Worm (Caenorhabditis elegans) whole organism, L1 larva: ENCODE measurements around the gene C50F4.9.
A peak's percentile ranks its signal among the peaks of the same experiment; 100 is the strongest.

ENCODE experiments used
- C04F5.9 ChIP-seq: sonication (generic microtip); optimal IDR thresholded peaks from 2 replicates; lab custom pipeline; 2016; ENCODE audit warnings: missing genetic modification characterization, missing compliant biosample characterization
- C16A3.4 ChIP-seq: fragments of 150-350 bp; optimal IDR thresholded peaks from 2 replicates; lab custom pipeline; 2014; ENCODE audit warnings: missing biosample characterization, missing genetic modification characterization
- C34B4.2 ChIP-seq: sonication (generic microtip); optimal IDR thresholded peaks from 2 replicates; lab custom pipeline; 2017; ENCODE audit warnings: mild to moderate bottlenecking, missing genetic modification characterization, missing compliant biosample characterization
- F16B12.6 ChIP-seq: fragments of 150-350 bp; optimal IDR thresholded peaks from 2 replicates; lab custom pipeline; 2014; ENCODE audit warnings: missing biosample characterization, missing genetic modification characterization
- Y116A8C.19 ChIP-seq: sonication (generic microtip); optimal IDR thresholded peaks from 2 replicates; lab custom pipeline; 2016; ENCODE audit warnings: missing compliant biosample characterization, missing genetic modification characterization, borderline replicate concordance
- aha-1 ChIP-seq: fragments of 150-350 bp; optimal IDR thresholded peaks from 2 replicates; lab custom pipeline; 2014; ENCODE audit warnings: missing biosample characterization, missing genetic modification characterization
- alr-1 ChIP-seq: fragments of 200-800 bp; sonication (Bioruptor generic); optimal IDR thresholded peaks from 2 replicates; lab custom pipeline; 2018; ENCODE audit warnings: borderline replicate concordance, mild to moderate bottlenecking, missing genetic modification characterization, missing compliant biosample characterization
- blmp-1 ChIP-seq: fragments of 150-350 bp; optimal IDR thresholded peaks from 2 replicates; lab custom pipeline; 2014; ENCODE audit warnings: missing biosample characterization, missing genetic modification characterization
- ceh-63 ChIP-seq: fragments of 200-800 bp; sonication (Bioruptor generic); optimal IDR thresholded peaks from 2 replicates; lab custom pipeline; 2018; ENCODE audit warnings: mild to moderate bottlenecking, missing genetic modification characterization, missing compliant biosample characterization
- ceh-82 ChIP-seq, 3 experiments: fragments of 150-350 bp in 1 of 3; sonication (generic microtip) in 2 of 3; optimal IDR thresholded peaks; 2 replicates each; lab custom pipeline; 2014 to 2017; ENCODE audit warnings: missing biosample characterization in 3 of 3, missing genetic modification characterization in 3 of 3
- ceh-90 ChIP-seq: sonication (generic microtip); optimal IDR thresholded peaks from 2 replicates; lab custom pipeline; 2016; ENCODE audit warnings: missing genetic modification characterization, missing compliant biosample characterization
- ces-1 ChIP-seq: fragments of 150-350 bp; optimal IDR thresholded peaks from 2 replicates; lab custom pipeline; 2014; ENCODE audit warnings: missing biosample characterization, missing genetic modification reagents, missing genetic modification characterization
- dpl-1 ChIP-seq, 3 experiments: fragments of 150-350 bp in 2 of 3; sonication (generic microtip) in 1 of 3; optimal IDR thresholded peaks; 2 replicates each; lab custom pipeline; 2014 to 2017; ENCODE audit warnings: missing biosample characterization in 3 of 3, missing genetic modification characterization in 3 of 3, missing genetic modification reagents in 3 of 3
- elt-3 ChIP-seq, 6 experiments: fragments of 150-350 bp in 1 of 6; sonication (generic microtip); optimal IDR thresholded peaks; 2 replicates each; lab custom pipeline; 2017 to 2018; ENCODE audit warnings: missing biosample characterization in 6 of 6, missing genetic modification characterization in 6 of 6, inconsistent platforms in 1 of 6
- fkh-10 ChIP-seq: sonication (generic microtip); optimal IDR thresholded peaks from 2 replicates; lab custom pipeline; 2017; ENCODE audit warnings: missing biosample characterization, missing genetic modification reagents, missing genetic modification characterization
- fkh-8 ChIP-seq: sonication (generic microtip); optimal IDR thresholded peaks from 2 replicates; lab custom pipeline; 2016; ENCODE audit warnings: mild to moderate bottlenecking, missing genetic modification characterization, missing compliant biosample characterization
- grh-1 ChIP-seq: fragments of 200-800 bp; sonication (Bioruptor generic); IDR thresholded peaks from 2 replicates; pipeline ENCODE4 v1.3.6; 2022; ENCODE audit warnings: missing genetic modification reagents, missing genetic modification characterization, missing compliant biosample characterization
- hlh-17 ChIP-seq: fragments of 200-800 bp; sonication (Bioruptor generic); optimal IDR thresholded peaks from 2 replicates; lab custom pipeline; 2018; ENCODE audit warnings: missing genetic modification characterization, mild to moderate bottlenecking, missing compliant biosample characterization, moderate library complexity, borderline replicate concordance
- hpl-2 ChIP-seq: fragments of 150-350 bp; optimal IDR thresholded peaks from 2 replicates; lab custom pipeline; 2014; ENCODE audit warnings: missing biosample characterization, missing genetic modification reagents, missing genetic modification characterization
- irx-1 ChIP-seq: sonication (generic microtip); optimal IDR thresholded peaks from 2 replicates; lab custom pipeline; 2016; ENCODE audit warnings: missing genetic modification characterization, missing compliant biosample characterization
- isw-1 ChIP-seq: fragments of 200-800 bp; sonication (Bioruptor generic); IDR thresholded peaks from 2 replicates; pipeline ENCODE4 v1.3.6; 2022; ENCODE audit warnings: missing genetic modification characterization, missing compliant biosample characterization
- jun-1 ChIP-seq: fragments of 150-350 bp; optimal IDR thresholded peaks from 2 replicates; lab custom pipeline; 2014; ENCODE audit warnings: missing biosample characterization, missing genetic modification reagents, missing genetic modification characterization
- lin-13 ChIP-seq: fragments of 150-350 bp; optimal IDR thresholded peaks from 2 replicates; lab custom pipeline; 2014; ENCODE audit warnings: missing biosample characterization, missing genetic modification reagents, missing genetic modification characterization
- mab-9 ChIP-seq: fragments of 200-800 bp; sonication (Bioruptor generic); IDR thresholded peaks from 2 replicates; pipeline ENCODE4 v1.3.6; 2022; ENCODE audit warnings: missing genetic modification reagents, missing genetic modification characterization, missing compliant biosample characterization
- mdl-1 ChIP-seq, 2 experiments: fragments of 150-350 bp; optimal IDR thresholded peaks; 2 replicates each; lab custom pipeline; 2014 to 2017; ENCODE audit warnings: missing biosample characterization in 2 of 2, missing genetic modification characterization in 2 of 2, inconsistent platforms in 1 of 2
- mep-1 ChIP-seq: fragments of 150-350 bp; optimal IDR thresholded peaks from 2 replicates; lab custom pipeline; 2014; ENCODE audit warnings: missing biosample characterization, missing genetic modification characterization
- nhr-20 ChIP-seq: sonication (generic microtip); optimal IDR thresholded peaks from 2 replicates; lab custom pipeline; 2016; ENCODE audit warnings: mild to moderate bottlenecking, missing genetic modification characterization, missing compliant biosample characterization
- nhr-28 ChIP-seq: fragments of 150-350 bp; optimal IDR thresholded peaks from 2 replicates; lab custom pipeline; 2014; ENCODE audit warnings: missing biosample characterization, missing genetic modification characterization
- nhr-47 ChIP-seq: sonication (generic microtip); optimal IDR thresholded peaks from 2 replicates; lab custom pipeline; 2016; ENCODE audit warnings: mild to moderate bottlenecking, missing genetic modification characterization, moderate library complexity, missing compliant biosample characterization
- nhr-71 ChIP-seq: sonication (generic microtip); optimal IDR thresholded peaks from 2 replicates; lab custom pipeline; 2016; ENCODE audit warnings: mild to moderate bottlenecking, missing genetic modification characterization, moderate library complexity, missing compliant biosample characterization
- nhr-76 ChIP-seq: sonication (generic microtip); optimal IDR thresholded peaks from 2 replicates; lab custom pipeline; 2017; ENCODE audit warnings: missing biosample characterization, missing genetic modification characterization
- nhr-77 ChIP-seq: fragments of 150-350 bp; optimal IDR thresholded peaks from 2 replicates; lab custom pipeline; 2014; ENCODE audit warnings: missing biosample characterization, missing genetic modification characterization
- nhr-84 ChIP-seq: sonication (generic microtip); optimal IDR thresholded peaks from 2 replicates; lab custom pipeline; 2017; ENCODE audit warnings: missing biosample characterization, missing genetic modification characterization
- nhr-85 ChIP-seq: sonication (generic microtip); peaks from one replicate; lab custom pipeline; 2016; ENCODE audit warnings: missing genetic modification characterization, inconsistent platforms, missing compliant biosample characterization
- nhr-90 ChIP-seq: sonication (generic microtip); optimal IDR thresholded peaks from 2 replicates; lab custom pipeline; 2016; ENCODE audit warnings: mild to moderate bottlenecking, missing genetic modification characterization, missing compliant biosample characterization; ENCODE audit not compliant: poor library complexity
- pax-3 ChIP-seq: fragments of 200-800 bp; sonication (Bioruptor generic); optimal IDR thresholded peaks from 2 replicates; lab custom pipeline; 2018; ENCODE audit warnings: mild to moderate bottlenecking, missing genetic modification characterization, moderate library complexity, missing compliant biosample characterization
- pqm-1 ChIP-seq: sonication (generic microtip); optimal IDR thresholded peaks from 3 replicates; lab custom pipeline; 2017; ENCODE audit warnings: missing biosample characterization, missing genetic modification characterization
- rnt-1 ChIP-seq: sonication (generic microtip); optimal IDR thresholded peaks from 2 replicates; lab custom pipeline; 2016; ENCODE audit warnings: mild to moderate bottlenecking, missing genetic modification characterization, moderate library complexity, missing compliant biosample characterization
- skn-1 ChIP-seq: fragments of 150-350 bp; optimal IDR thresholded peaks from 2 replicates; lab custom pipeline; 2014; ENCODE audit warnings: missing biosample characterization, missing genetic modification characterization
- snu-23 ChIP-seq: sonication (generic microtip); optimal IDR thresholded peaks from 2 replicates; lab custom pipeline; 2016; ENCODE audit warnings: missing genetic modification characterization, missing compliant biosample characterization
- sup-37 ChIP-seq: fragments of 200-800 bp; sonication (Bioruptor generic); optimal IDR thresholded peaks from 2 replicates; lab custom pipeline; 2018; ENCODE audit warnings: mild to moderate bottlenecking, missing genetic modification characterization, missing compliant biosample characterization
- tbx-2 ChIP-seq: sonication (generic microtip); optimal IDR thresholded peaks from 2 replicates; lab custom pipeline; 2016; ENCODE audit warnings: missing genetic modification characterization, missing compliant biosample characterization
- unc-130 ChIP-seq: fragments of 150-350 bp; optimal IDR thresholded peaks from 2 replicates; lab custom pipeline; 2017; ENCODE audit warnings: missing biosample characterization, missing genetic modification characterization, inconsistent platforms
- unc-30 ChIP-seq: sonication (generic microtip); optimal IDR thresholded peaks from 2 replicates; lab custom pipeline; 2017; ENCODE audit warnings: missing biosample characterization, missing genetic modification characterization
- unc-86 ChIP-seq: sonication (generic microtip); optimal IDR thresholded peaks from 2 replicates; lab custom pipeline; 2016; ENCODE audit warnings: missing genetic modification characterization, missing compliant biosample characterization
- unc-98 ChIP-seq: fragments of 200-800 bp; sonication (Bioruptor generic); IDR thresholded peaks from 2 replicates; pipeline ENCODE4 v1.3.6; 2022; ENCODE audit warnings: missing genetic modification characterization, missing compliant biosample characterization
- xbp-1 ChIP-seq: sonication (generic microtip); optimal IDR thresholded peaks from 2 replicates; lab custom pipeline; 2016; ENCODE audit warnings: missing genetic modification characterization, missing compliant biosample characterization
- zip-4 ChIP-seq: fragments of 200-800 bp; sonication (Bioruptor generic); optimal IDR thresholded peaks from 2 replicates; lab custom pipeline; 2018; ENCODE audit warnings: mild to moderate bottlenecking, missing genetic modification characterization, moderate library complexity, missing compliant biosample characterization
- ztf-11 ChIP-seq, 2 experiments: sonication (generic microtip); optimal IDR thresholded peaks; 2 replicates each; lab custom pipeline; 2016 to 2017; ENCODE audit warnings: missing genetic modification characterization in 2 of 2, missing biosample characterization in 1 of 2, missing compliant biosample characterization in 1 of 2
- ztf-4 ChIP-seq: fragments of 150-350 bp; optimal IDR thresholded peaks from 2 replicates; lab custom pipeline; 2014; ENCODE audit warnings: missing biosample characterization, missing genetic modification characterization

C50F4.9 gene

ce11 chrV:9549459-9549858 is 25.5 kb upstream of the C50F4.9 start, which contains the start of gene nstp-10 (continued):
- TF ChIP-seq ceh-63 (GFP tag; lab: Kevin White, UChicago) (no peak), hpl-2 (GFP tag; lab: Kevin White, UChicago) (no peak), lin-13 (GFP tag; lab: Kevin White, UChicago) (peak; percentile 16), ceh-90 (tag; lab: Kevin White, UChicago) (no peak), aha-1 (tag; lab: Kevin White, UChicago) (no peak), grh-1 (no peak), elt-3 (tag; optimal IDR thresholded peaks at IDR 0.05; lab: Kevin White, UChicago) (no peak), nhr-76 (no peak), mab-9 (no peak), nhr-90 (no peak), alr-1 (tag; lab: Kevin White, UChicago) (no peak), unc-30 (no peak), dpl-1 (GFP tag; optimal IDR thresholded peaks at IDR 0.05; lab: Kevin White, UChicago) (peak; percentile 12 to 46 (median 43)), isw-1 (GFP tag; lab: Robert Waterston, UW) (peak; percentile 17; the same call in 1 of the 2 replicates), ceh-82 (tag; optimal IDR thresholded peaks at IDR 0.05; lab: Kevin White, UChicago) (peak in 1 of 3 experiments; percentile 31), xbp-1 (tag; lab: Kevin White, UChicago) (peak; percentile 51), Y116A8C.19 (tag; lab: Kevin White, UChicago) (no peak), jun-1 (tag; lab: Kevin White, UChicago) (peak; percentile 7), nhr-20 (tag; lab: Kevin White, UChicago) (peak; percentile 44), pqm-1 (tag; lab: Kevin White, UChicago) (no peak), unc-86 (tag; lab: Kevin White, UChicago) (peak; percentile 35), zip-4 (GFP tag; lab: Kevin White, UChicago) (no peak), nhr-28 (tag; lab: Kevin White, UChicago) (no peak), sup-37 (GFP tag; lab: Kevin White, UChicago) (no peak), nhr-84 (tag; lab: Kevin White, UChicago) (no peak), ztf-4 (tag; lab: Kevin White, UChicago) (no peak), snu-23 (GFP tag; lab: Kevin White, UChicago) (peak; percentile 67), fkh-10 (GFP tag; lab: Kevin White, UChicago) (no peak), nhr-47 (tag; lab: Kevin White, UChicago) (peak; percentile 45), skn-1 (tag; lab: Kevin White, UChicago) (peak; percentile 21)
- TF ChIP-seq, all 84 proteins: peak for 29

DNA sequence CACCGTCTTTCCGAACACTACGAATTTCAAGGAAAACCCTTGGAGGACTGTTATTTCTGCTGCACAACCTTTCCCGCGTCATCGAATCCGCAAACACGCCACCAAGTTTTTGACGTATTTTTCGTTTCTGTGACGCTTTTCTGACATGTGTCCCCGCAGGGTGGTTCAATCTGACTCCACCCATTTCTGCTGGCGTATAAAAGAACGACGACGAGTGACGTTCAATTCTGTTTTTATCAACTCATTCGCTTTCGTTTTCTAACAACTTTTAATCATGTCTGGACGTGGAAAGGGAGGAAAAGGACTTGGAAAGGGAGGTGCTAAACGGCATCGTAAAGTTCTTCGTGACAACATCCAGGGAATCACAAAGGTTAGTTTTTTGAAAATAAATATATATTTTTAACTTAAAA is 22.9 kb upstream of the C50F4.9 start, which contains the start of gene his-37:
Gene his-37 (plus strand): TSS at position 246 of the 410 bp plus-strand sequence.
- TF ChIP-seq tbx-2 (tag; lab: Kevin White, UChicago) (peak; percentile 98), nhr-71 (tag; lab: Kevin White, UChicago) (peak; percentile 99), snu-23 (GFP tag; lab: Kevin White, UChicago) (peak; percentile 99), ceh-63 (GFP tag; lab: Kevin White, UChicago) (peak; percentile 43), ztf-11 (tag; optimal IDR thresholded peaks at IDR 0.05; lab: Kevin White, UChicago) (peak in 1 of 2 experiments; percentile 89), C16A3.4 (tag; lab: Kevin White, UChicago) (peak; percentile 99), mdl-1 (tag; optimal IDR thresholded peaks at IDR 0.05; lab: Kevin White, UChicago) (peak; percentile 30 to 97), pax-3 (tag; lab: Kevin White, UChicago) (peak; percentile 99), unc-98 (peak; percentile 38; the same call in 1 of the 2 replicates), C34B4.2 (tag; lab: Kevin White, UChicago) (peak; percentile 62), nhr-77 (tag; lab: Kevin White, UChicago) (peak; percentile 99), unc-86 (tag; lab: Kevin White, UChicago) (peak; percentile 98), mep-1 (tag; lab: Kevin White, UChicago) (peak; percentile 99), F16B12.6 (tag; lab: Kevin White, UChicago) (peak; percentile 76), rnt-1 (tag; lab: Kevin White, UChicago) (peak; percentile 98), blmp-1 (tag; lab: Kevin White, UChicago) (peak; percentile 96), C04F5.9 (tag; lab: Kevin White, UChicago) (peak; percentile 86), aha-1 (tag; lab: Kevin White, UChicago) (peak; percentile 47), pqm-1 (tag; lab: Kevin White, UChicago) (peak; percentile 85), irx-1 (tag; lab: Kevin White, UChicago) (peak; percentile 95), hlh-17 (GFP tag; lab: Kevin White, UChicago) (no peak), ces-1 (GFP tag; lab: Kevin White, UChicago) (peak; percentile 2), fkh-8 (tag; lab: Kevin White, UChicago) (peak; percentile 100), unc-130 (tag; lab: Kevin White, UChicago) (peak; percentile 99), mab-9 (peak; percentile 93), ztf-4 (tag; lab: Kevin White, UChicago) (peak; percentile 98), nhr-20 (tag; lab: Kevin White, UChicago) (peak; percentile 99), nhr-85 (tag; lab: Kevin White, UChicago) (peak; percentile 99)
